Worm (Caenorhabditis elegans): ENCODE results near the gene F43C11.6.

ce11 chrII:2328963-2329442 lies 13.2 kb upstream of the F43C11.6 start, which contains the start of the genes ZK1240.8 and ZK1240.1:
- TF ChIP-seq nhr-25 (tag; optimal IDR thresholded peaks at IDR 0.05; ENCODE audit: borderline replicate concordance, insufficient read depth), result no peak
- no peak for TF ChIP-seq F37D6.2 (tag; optimal IDR thresholded peaks at IDR 0.05)
- no peak for TF ChIP-seq egl-27 (tag; optimal IDR thresholded peaks at IDR 0.05)

Data from whole organism, L4 larva.